Fruit fly (Drosophila melanogaster): ENCODE results near the gene CG31524.

The CG31524 gene

DNA sequence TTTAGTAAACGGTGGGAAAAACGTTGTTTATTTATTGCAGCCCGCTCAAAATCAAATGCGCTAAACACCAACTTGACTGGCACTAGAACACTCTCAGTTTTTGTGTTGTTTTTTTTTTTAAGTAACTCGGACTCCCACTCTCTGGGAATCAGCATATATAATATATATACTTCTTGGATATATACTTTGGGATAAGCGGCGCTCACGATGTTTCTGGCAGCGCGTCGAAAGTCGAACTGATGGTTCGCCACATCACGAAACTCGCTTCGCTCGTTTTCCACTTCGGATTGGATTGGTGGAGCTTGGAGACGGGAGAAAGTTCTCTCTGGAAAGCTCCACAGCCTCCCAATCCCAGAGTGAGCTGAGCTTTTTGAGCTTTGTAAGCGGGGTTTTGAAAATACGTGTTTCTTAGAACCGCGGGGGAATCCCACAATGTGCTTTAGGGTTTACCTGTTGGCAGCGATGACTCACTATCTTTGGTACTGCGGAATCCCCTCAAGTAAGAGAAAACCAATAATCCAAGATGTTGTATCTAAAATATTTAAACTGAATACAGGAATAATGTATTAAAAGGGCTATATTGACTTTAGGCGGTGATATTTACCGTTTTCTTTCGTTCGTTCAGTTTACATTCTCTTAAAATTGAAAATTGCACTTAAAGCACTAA lies 12.8 kb upstream of the CG31524 start, which contains the start of gene jdp (continued):
- TF ChIP-seq CG17802 (tag; optimal IDR thresholded peaks at IDR 0.05), result no peak
- TF ChIP-seq Eip74EF (GFP tag; optimal IDR thresholded peaks at IDR 0.05), result peak in 1 of 2 experiments; percentile 8
- TF ChIP-seq CG8924 (tag; optimal IDR thresholded peaks at IDR 0.05), result peak; percentile 5
- TF ChIP-seq CG14441 (GFP tag; IDR thresholded peaks at IDR 0.05), result no peak
- no peak for TF ChIP-seq CG3281 (GFP tag; optimal IDR thresholded peaks at IDR 0.05)
- TF ChIP-seq CG9609 (GFP tag; optimal IDR thresholded peaks at IDR 0.05), result no peak
- no peak for TF ChIP-seq pita (GFP tag; optimal IDR thresholded peaks at IDR 0.05)
- peak; percentile 45; the same call in 1 of the 2 replicates for TF ChIP-seq Bgb (GFP tag; IDR thresholded peaks at IDR 0.05; ENCODE audit: partially characterized antibody)
- TF ChIP-seq sens-2 (GFP tag; IDR thresholded peaks at IDR 0.05), result no peak
- TF ChIP-seq pnt (GFP tag; optimal IDR thresholded peaks at IDR 0.05), result no peak
- TF ChIP-seq NK7.1 (GFP tag; optimal IDR thresholded peaks at IDR 0.05), result no peak
- no peak for TF ChIP-seq D (optimal IDR thresholded peaks at IDR 0.05)
- no peak for TF ChIP-seq D (GFP tag; optimal IDR thresholded peaks at IDR 0.05)
- no peak for TF ChIP-seq dm (GFP tag; optimal IDR thresholded peaks at IDR 0.05)
- peak; percentile 25; the same call in 1 of the 3 replicates for TF ChIP-seq ci (GFP tag; IDR thresholded peaks at IDR 0.05)
- TF ChIP-seq zen (tag; optimal IDR thresholded peaks at IDR 0.05), result no peak
- TF ChIP-seq stwl (tag; optimal IDR thresholded peaks at IDR 0.05), result no peak
- peak; percentile 27; the same call in 1 of the 2 replicates for TF ChIP-seq E2f2 (GFP tag; IDR thresholded peaks at IDR 0.05)
- no peak for TF ChIP-seq ems (GFP tag; optimal IDR thresholded peaks at IDR 0.05)
- no peak for TF ChIP-seq pros (GFP tag; optimal IDR thresholded peaks at IDR 0.05)
- no peak for TF ChIP-seq CG11247 (GFP tag; IDR thresholded peaks at IDR 0.05)
- TF ChIP-seq CG10654 (GFP tag; optimal IDR thresholded peaks at IDR 0.05), result no peak
- TF ChIP-seq Opbp (GFP tag; IDR thresholded peaks at IDR 0.05; ENCODE audit: partially characterized antibody), result no peak
- peak; percentile 42 for TF ChIP-seq CG34376 (GFP tag; optimal IDR thresholded peaks at IDR 0.05)
- TF ChIP-seq MTF-1 (GFP tag; optimal IDR thresholded peaks at IDR 0.05; ENCODE audit: borderline replicate concordance), result no peak
- no peak for TF ChIP-seq Bteb2 (GFP tag; optimal IDR thresholded peaks at IDR 0.05)
- no peak for TF ChIP-seq hb (GFP tag; IDR thresholded peaks at IDR 0.05; ENCODE audit: partially characterized antibody)
- TF ChIP-seq tx (GFP tag; optimal IDR thresholded peaks at IDR 0.05), result no peak
- no peak for TF ChIP-seq HLH3B (GFP tag; IDR thresholded peaks at IDR 0.05)
- no peak for TF ChIP-seq CG14965 (GFP tag; optimal IDR thresholded peaks at IDR 0.05; ENCODE audit: borderline replicate concordance)
- peak; percentile 41 for TF ChIP-seq nom (GFP tag; optimal IDR thresholded peaks at IDR 0.05)
- TF ChIP-seq fd3F (GFP tag; optimal IDR thresholded peaks at IDR 0.05), result no peak
- no peak for TF ChIP-seq CG15514 (GFP tag; optimal IDR thresholded peaks at IDR 0.05)
- TF ChIP-seq CG13123 (GFP tag; optimal IDR thresholded peaks at IDR 0.05), result no peak
- no peak for TF ChIP-seq Sox100B (GFP tag; optimal IDR thresholded peaks at IDR 0.05)
- TF ChIP-seq Myb (GFP tag; optimal IDR thresholded peaks at IDR 0.05), result peak; percentile 36
- TF ChIP-seq ewg (GFP tag; optimal IDR thresholded peaks at IDR 0.05), result no peak
- no peak for TF ChIP-seq ato (GFP tag; IDR thresholded peaks at IDR 0.05; ENCODE audit: partially characterized antibody)
- no peak for TF ChIP-seq Gug (GFP tag; IDR thresholded peaks at IDR 0.05)
- TF ChIP-seq Camta (GFP tag; optimal IDR thresholded peaks at IDR 0.05), result no peak
- TF ChIP-seq CG10431 (GFP tag; optimal IDR thresholded peaks at IDR 0.05), result no peak
- no peak for TF ChIP-seq CG5245 (GFP tag; optimal IDR thresholded peaks at IDR 0.05)
- no peak for TF ChIP-seq Xbp1 (GFP tag; optimal IDR thresholded peaks at IDR 0.05)
- TF ChIP-seq CG1792 (GFP tag; optimal IDR thresholded peaks at IDR 0.05), result no peak
- TF ChIP-seq wek (GFP tag; optimal IDR thresholded peaks at IDR 0.05), result no peak
- no peak for TF ChIP-seq B-H1 (GFP tag; IDR thresholded peaks at IDR 0.05)
- TF ChIP-seq Dp (GFP tag; optimal IDR thresholded peaks at IDR 0.05), result peak; percentile 11
- no peak for TF ChIP-seq CG12236 (GFP tag; optimal IDR thresholded peaks at IDR 0.05)
- TF ChIP-seq CG12769 (tag; optimal IDR thresholded peaks at IDR 0.05), result peak; percentile 86
- TF ChIP-seq CTCF (GFP tag; optimal IDR thresholded peaks at IDR 0.05), result peak; percentile 15

Data from whole organism, embryonic.